Worm (Caenorhabditis elegans) whole organism, L2 larva: ENCODE data around the gene Y39E4B.13.

Source experiments
- ama-1 ChIP-seq: fragments of 150-350 bp; optimal IDR thresholded peaks from 2 replicates; lab custom pipeline; 2018; ENCODE audit warnings: inconsistent platforms
- blmp-1 ChIP-seq: sonication (generic microtip); optimal IDR thresholded peaks from 2 replicates; lab custom pipeline; 2017; ENCODE audit warnings: missing genetic modification characterization, mild to moderate bottlenecking, missing compliant biosample characterization, antibody characterized with exemption, moderate library complexity; ENCODE audit not compliant: insufficient read depth
- lsy-2 ChIP-seq, 2 experiments: fragments of 150-350 bp in 1 of 2; sonication (generic microtip) in 1 of 2; optimal IDR thresholded peaks; 2 replicates each; lab custom pipeline; 2014 to 2017; ENCODE audit warnings: missing biosample characterization in 2 of 2, missing genetic modification characterization in 2 of 2
- mdl-1 ChIP-seq, 2 experiments: fragments of 150-350 bp in 1 of 2; sonication (generic microtip) in 1 of 2; optimal IDR thresholded peaks; 2 replicates each; lab custom pipeline; 2017; ENCODE audit warnings: missing biosample characterization in 2 of 2, missing genetic modification characterization in 2 of 2
- nhr-23 ChIP-seq: fragments of 150-350 bp; optimal IDR thresholded peaks from 2 replicates; lab custom pipeline; 2014; ENCODE audit warnings: missing biosample characterization, missing genetic modification reagents, missing genetic modification characterization
- ztf-11 ChIP-seq: sonication (generic microtip); optimal IDR thresholded peaks from 2 replicates; lab custom pipeline; 2017; ENCODE audit warnings: missing biosample characterization, missing genetic modification characterization

DNA sequence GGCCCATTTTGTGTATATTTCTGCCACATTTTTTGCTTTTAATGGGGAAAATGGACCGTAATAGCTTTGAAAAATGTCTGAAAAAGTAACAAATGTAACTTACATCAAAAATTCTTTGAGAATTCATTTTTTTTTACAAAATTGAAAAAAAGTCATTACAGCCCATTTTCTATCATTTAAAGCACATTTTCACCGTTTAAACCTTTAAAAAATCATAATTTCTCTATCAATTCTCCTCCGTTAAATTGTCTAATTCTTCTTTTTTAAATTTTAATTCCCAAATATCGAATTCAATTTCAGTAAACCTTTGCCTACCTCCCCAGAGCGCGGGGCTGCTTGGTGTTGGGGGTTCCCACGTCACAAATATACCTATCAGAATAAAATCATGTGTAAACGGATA lies 16.4 kb downstream of the Y39E4B.13 start, which contains the start of gene dhhc-8:
- no peak for TF ChIP-seq ama-1
- no peak for TF ChIP-seq nhr-23 (tag; lab: Kevin White, UChicago)
- no peak for TF ChIP-seq blmp-1 (tag; lab: Kevin White, UChicago)
- no peak for TF ChIP-seq ztf-11 (tag; lab: Kevin White, UChicago)
- TF ChIP-seq lsy-2 (tag; optimal IDR thresholded peaks at IDR 0.05; lab: Kevin White, UChicago) = no peak
- TF ChIP-seq mdl-1 (tag; optimal IDR thresholded peaks at IDR 0.05; lab: Kevin White, UChicago) = no peak
